Worm (Caenorhabditis elegans) whole organism, mixed stage, embryonic: ENCODE results near the gene ttc-4.

Experiments used
- ceh-43 ChIP-seq: fragments of 200-800 bp; sonication (Bioruptor generic); optimal IDR thresholded peaks from 2 replicates; lab custom pipeline; 2018; ENCODE audit warnings: mild to moderate bottlenecking, missing genetic modification characterization, moderate library complexity, missing compliant biosample characterization
- cnd-1 ChIP-seq: fragments of 200-800 bp; sonication (Bioruptor generic); optimal IDR thresholded peaks from 2 replicates; lab custom pipeline; 2018; ENCODE audit warnings: mild to moderate bottlenecking, missing genetic modification characterization, missing compliant biosample characterization
- elt-1 ChIP-seq: sonication (generic microtip); optimal IDR thresholded peaks from 2 replicates; lab custom pipeline; 2017; ENCODE audit warnings: missing genetic modification characterization, mild to moderate bottlenecking, missing compliant biosample characterization, antibody characterized with exemption, moderate library complexity, borderline replicate concordance; ENCODE audit not compliant: insufficient read depth
- lsy-2 ChIP-seq: fragments of 150-350 bp; optimal IDR thresholded peaks from 2 replicates; lab custom pipeline; 2014; ENCODE audit warnings: missing biosample characterization, missing genetic modification characterization
- mls-2 ChIP-seq: sonication (generic microtip); optimal IDR thresholded peaks from 2 replicates; lab custom pipeline; 2016; ENCODE audit warnings: mild to moderate bottlenecking, missing genetic modification characterization, moderate library complexity, missing compliant biosample characterization
- nhr-12 ChIP-seq: fragments of 150-350 bp; optimal IDR thresholded peaks from 2 replicates; lab custom pipeline; 2014; ENCODE audit warnings: missing biosample characterization, missing genetic modification characterization
- nhr-2 ChIP-seq: fragments of 150-350 bp; optimal IDR thresholded peaks from 2 replicates; lab custom pipeline; 2014; ENCODE audit warnings: missing biosample characterization, missing genetic modification characterization
- nhr-237 ChIP-seq: fragments of 150-350 bp; optimal IDR thresholded peaks from 2 replicates; lab custom pipeline; 2014; ENCODE audit warnings: missing biosample characterization, missing genetic modification characterization
- pha-4 ChIP-seq: fragments of 150-350 bp; optimal IDR thresholded peaks from 2 replicates; lab custom pipeline; 2018; ENCODE audit warnings: missing biosample characterization, missing genetic modification reagents, missing genetic modification characterization
- snpc-4 ChIP-seq: fragments of 150-350 bp; optimal IDR thresholded peaks from 2 replicates; lab custom pipeline; 2014; ENCODE audit warnings: missing biosample characterization, missing genetic modification characterization
- sptf-1 ChIP-seq: sonication (generic microtip); optimal IDR thresholded peaks from 2 replicates; lab custom pipeline; 2017; ENCODE audit warnings: mild to moderate bottlenecking, missing genetic modification characterization, moderate library complexity, missing compliant biosample characterization
- unc-120 ChIP-seq: sonication (generic microtip); optimal IDR thresholded peaks from 2 replicates; lab custom pipeline; 2017; ENCODE audit warnings: missing genetic modification characterization, missing compliant biosample characterization; ENCODE audit not compliant: poor library complexity, severe bottlenecking
- unc-39 ChIP-seq: fragments of 150-350 bp; optimal IDR thresholded peaks from 2 replicates; lab custom pipeline; 2014; ENCODE audit warnings: missing biosample characterization, missing genetic modification characterization
- unc-62 ChIP-seq: fragments of 150-350 bp; optimal IDR thresholded peaks from 2 replicates; lab custom pipeline; 2014; ENCODE audit warnings: missing biosample characterization, missing genetic modification reagents, missing genetic modification characterization

- TF ChIP-seq nhr-237 (tag; lab: Kevin White, UChicago) (no peak), unc-120 (no peak), pha-4 (tag; lab: Kevin White, UChicago) (no peak), lsy-2 (no peak), snpc-4 (tag; lab: Kevin White, UChicago) (no peak), cnd-1 (tag; lab: Kevin White, UChicago) (no peak), nhr-12 (tag; lab: Kevin White, UChicago) (no peak), nhr-2 (tag; lab: Kevin White, UChicago) (no peak), unc-62 (GFP tag; lab: Kevin White, UChicago) (no peak), sptf-1 (tag; lab: Kevin White, UChicago) (no peak), ceh-43 (GFP tag; lab: Kevin White, UChicago) (no peak), mls-2 (tag; lab: Kevin White, UChicago) (no peak), elt-1 (tag; lab: Kevin White, UChicago) (no peak), unc-39 (tag; lab: Kevin White, UChicago) (no peak)
These were observed 49.8 kb upstream of the ttc-4 start, which contains the start of gene ins-13 for ce11 chrII:5544764-5545163.
